Worm (Caenorhabditis elegans): ENCODE measurements around the gene F49H6.15.

F49H6.15 gene

ce11 chrV:16988614-16989013 lies 37.6 kb downstream of the F49H6.15 start, which contains the start of gene Y102A5C.27:
Gene Y102A5C.27 (minus strand): TSS chrV:16988714.
- no peak for TF ChIP-seq elt-4 (tag; optimal IDR thresholded peaks at IDR 0.05)
- no peak for TF ChIP-seq ceh-30 (tag; optimal IDR thresholded peaks at IDR 0.05)
- TF ChIP-seq K09A11.1 (tag; optimal IDR thresholded peaks at IDR 0.05; ENCODE audit: insufficient read depth): no peak
- no peak for TF ChIP-seq pros-1 (tag; optimal IDR thresholded peaks at IDR 0.05)
- no peak for TF ChIP-seq unc-3 (GFP tag; conservative IDR thresholded peaks at IDR 0.05)
- no peak for TF ChIP-seq unc-3 (tag; optimal IDR thresholded peaks at IDR 0.05)
- TF ChIP-seq lim-6 (tag; optimal IDR thresholded peaks at IDR 0.05): no peak
- no peak for TF ChIP-seq hlh-30 (tag; optimal IDR thresholded peaks at IDR 0.05; ENCODE audit: insufficient read depth)
- no peak for TF ChIP-seq madf-2 (tag; optimal IDR thresholded peaks at IDR 0.05)
- TF ChIP-seq sox-4 (tag; optimal IDR thresholded peaks at IDR 0.05): no peak

- TF ChIP-seq fax-1 (tag; optimal IDR thresholded peaks at IDR 0.05) (no peak), ceh-45 (GFP tag; IDR thresholded peaks at IDR 0.05) (no peak), pag-3 (tag; optimal IDR thresholded peaks at IDR 0.05; ENCODE audit: borderline replicate concordance) (no peak), madf-2 (tag; optimal IDR thresholded peaks at IDR 0.05) (no peak)
Observed at ce11 chrV:16987783-16988182, 38.4 kb downstream of the F49H6.15 start.

ce11 chrV:16987035-16987434 lies 39.2 kb downstream of the F49H6.15 start, which contains the start of gene Y102A5C.40:
Gene Y102A5C.40 (minus strand): TSS chrV:16987135.
- TF ChIP-seq syd-9 (tag; optimal IDR thresholded peaks at IDR 0.05) (no peak), nhr-232 (tag; optimal IDR thresholded peaks at IDR 0.05) (no peak), C38D4.7 (GFP tag; optimal IDR thresholded peaks at IDR 0.05) (no peak), elt-2 (tag; optimal IDR thresholded peaks at IDR 0.05) (no peak), zip-5 (tag; optimal IDR thresholded peaks at IDR 0.05) (no peak), unc-86 (tag; optimal IDR thresholded peaks at IDR 0.05) (no peak)

- TF ChIP-seq npax-4 (tag; optimal IDR thresholded peaks at IDR 0.05) (no peak), lim-6 (tag; optimal IDR thresholded peaks at IDR 0.05) (no peak), hlh-30 (tag; optimal IDR thresholded peaks at IDR 0.05; ENCODE audit: insufficient read depth) (no peak), ceh-45 (GFP tag; IDR thresholded peaks at IDR 0.05) (no peak), Y22D7AL.16 (tag; optimal IDR thresholded peaks at IDR 0.05) (no peak), che-1 (tag; optimal IDR thresholded peaks at IDR 0.05) (no peak), pha-4 (tag; optimal IDR thresholded peaks at IDR 0.05) (no peak), ceh-48 (tag; optimal IDR thresholded peaks at IDR 0.05) (no peak), fax-1 (tag; optimal IDR thresholded peaks at IDR 0.05) (no peak), ztf-16 (tag; optimal IDR thresholded peaks at IDR 0.05) (no peak), T23F11.4 (GFP tag; optimal IDR thresholded peaks at IDR 0.05) (no peak), ceh-6 (GFP tag; optimal IDR thresholded peaks at IDR 0.05) (no peak), ttx-3 (tag; optimal IDR thresholded peaks at IDR 0.05) (no peak), sox-4 (tag; optimal IDR thresholded peaks at IDR 0.05) (no peak), ceh-18 (tag; optimal IDR thresholded peaks at IDR 0.05) (no peak), gmeb-2 (tag; optimal IDR thresholded peaks at IDR 0.05) (no peak), dmd-4 (tag; optimal IDR thresholded peaks at IDR 0.05; ENCODE audit: borderline replicate concordance) (no peak), ceh-22 (tag; optimal IDR thresholded peaks at IDR 0.05) (no peak), unc-3 (GFP tag; conservative IDR thresholded peaks at IDR 0.05) (no peak), unc-3 (tag; optimal IDR thresholded peaks at IDR 0.05) (no peak)
Observed at ce11 chrV:16980368-16980767, 45.8 kb downstream of the F49H6.15 start, which contains the start of gene srz-54. Gene srz-54 (plus strand): TSS chrV:16980668.

Measured in whole organism, late embryonic.